Fruit fly (Drosophila melanogaster): ENCODE measurements around the gene GILT3.
A peak's percentile ranks its signal among the peaks of the same experiment; 100 is the strongest.

DNA sequence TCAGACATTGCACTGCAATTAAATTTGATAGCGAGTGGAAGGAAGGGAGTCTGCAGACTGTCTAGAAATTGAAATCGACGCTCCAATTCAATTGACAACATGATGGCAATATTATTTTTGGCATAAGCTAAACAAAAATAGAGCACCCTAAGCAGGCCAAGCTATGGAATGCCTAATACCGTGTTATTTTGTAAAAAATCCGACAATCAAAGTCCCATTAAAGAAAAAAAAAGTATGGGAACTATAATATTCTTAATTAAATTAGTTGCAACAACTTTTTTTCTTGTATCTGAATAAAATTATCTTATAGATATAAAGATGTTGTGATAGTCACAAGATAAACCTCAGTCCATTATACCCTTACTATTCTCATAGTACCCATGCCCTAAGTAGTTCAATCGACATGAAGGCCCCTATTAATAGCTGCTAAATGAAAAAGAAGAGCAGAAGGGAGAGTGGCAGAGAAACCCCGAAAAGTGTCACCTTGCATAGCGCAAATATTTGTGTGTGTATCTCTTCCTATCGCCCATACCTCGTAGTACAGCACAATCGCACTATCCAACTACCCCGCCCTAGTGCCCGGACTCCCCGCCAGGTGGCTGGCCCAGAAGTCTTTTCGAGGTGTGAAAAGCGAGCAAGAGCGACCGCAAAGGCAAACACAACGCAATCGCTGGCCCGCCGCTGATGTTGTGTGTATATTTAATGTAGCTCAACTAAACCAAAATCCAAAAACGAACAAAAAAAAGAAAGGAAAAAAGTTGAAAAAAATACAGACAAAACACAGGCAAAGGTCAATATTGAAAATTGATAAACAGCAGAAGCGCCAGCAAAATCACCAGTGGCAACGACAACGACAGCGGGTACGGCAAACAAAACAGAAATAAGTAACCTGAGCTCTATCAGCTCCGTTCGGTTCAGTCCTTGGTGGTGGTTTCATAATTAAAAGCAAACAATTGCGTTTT lies 19.5 kb upstream of the GILT3 start:
- TF ChIP-seq Snoo (tag; optimal IDR thresholded peaks at IDR 0.05) (peak; percentile 9), CG32121 (GFP tag; IDR thresholded peaks at IDR 0.05) (peak; percentile 59), CG17806 (tag; optimal IDR thresholded peaks at IDR 0.05) (no peak), rn (GFP tag; IDR thresholded peaks at IDR 0.05) (no peak)
